Worm (Caenorhabditis elegans) whole organism, mixed stage, embryonic: ENCODE results near the gene spas-1.

Experiments used
- cnd-1 ChIP-seq: fragments of 200-800 bp; sonication (Bioruptor generic); optimal IDR thresholded peaks from 2 replicates; lab custom pipeline; 2018; ENCODE audit warnings: mild to moderate bottlenecking, missing genetic modification characterization, missing compliant biosample characterization
- lin-32 ChIP-seq: fragments of 200-800 bp; sonication (Bioruptor generic); optimal IDR thresholded peaks from 2 replicates; lab custom pipeline; 2018; ENCODE audit warnings: mild to moderate bottlenecking, missing genetic modification characterization, missing compliant biosample characterization
- snpc-4 ChIP-seq: fragments of 150-350 bp; optimal IDR thresholded peaks from 2 replicates; lab custom pipeline; 2014; ENCODE audit warnings: missing biosample characterization, missing genetic modification characterization
- sptf-1 ChIP-seq: sonication (generic microtip); optimal IDR thresholded peaks from 2 replicates; lab custom pipeline; 2017; ENCODE audit warnings: mild to moderate bottlenecking, missing genetic modification characterization, moderate library complexity, missing compliant biosample characterization
- tbx-8 ChIP-seq: fragments of 200-800 bp; sonication (Bioruptor generic); optimal IDR thresholded peaks from 2 replicates; lab custom pipeline; 2018; ENCODE audit warnings: mild to moderate bottlenecking, missing genetic modification characterization, moderate library complexity, missing compliant biosample characterization
- ztf-11 ChIP-seq: fragments of 150-350 bp; optimal IDR thresholded peaks from 2 replicates; lab custom pipeline; 2014; ENCODE audit warnings: missing biosample characterization, missing genetic modification characterization

DNA sequence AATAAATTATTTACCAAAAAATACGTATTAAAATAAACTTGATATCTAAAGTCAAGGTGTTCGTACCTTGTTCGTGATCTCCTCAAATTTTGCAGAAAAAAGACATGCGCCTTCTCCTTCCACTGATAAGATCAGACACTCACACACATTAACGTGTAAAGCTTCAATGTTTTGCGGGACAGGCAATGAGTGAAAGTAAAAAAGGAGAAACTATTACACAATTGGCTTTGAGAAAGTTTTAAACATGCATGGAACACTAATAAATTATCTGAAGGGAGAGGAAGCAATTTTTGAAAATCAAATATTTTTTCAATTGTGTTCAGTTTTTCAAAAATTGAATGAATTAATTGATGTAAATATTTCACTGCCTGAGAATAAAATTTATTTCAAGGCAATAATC lies 49.4 kb downstream of the spas-1 start:
- TF ChIP-seq snpc-4 = no peak
- TF ChIP-seq lin-32 (GFP tag; lab: Kevin White, UChicago) = no peak
- TF ChIP-seq cnd-1 (tag; lab: Kevin White, UChicago) = no peak
- no peak for TF ChIP-seq sptf-1 (tag; lab: Kevin White, UChicago)
- TF ChIP-seq tbx-8 (GFP tag; lab: Kevin White, UChicago) = no peak
- TF ChIP-seq ztf-11 = no peak
